Worm (Caenorhabditis elegans) whole organism, midembryonic: ENCODE results near the gene ZK813.1.

ENCODE experiments used
- T22C8.4 ChIP-seq: fragments of 200-800 bp; sonication (Bioruptor generic); IDR thresholded peaks from 2 replicates; pipeline ENCODE4 v1.3.6; 2022; ENCODE audit warnings: missing genetic modification characterization, missing compliant biosample characterization
- cog-1 ChIP-seq: sonication (generic microtip); optimal IDR thresholded peaks from 2 replicates; lab custom pipeline; 2016; ENCODE audit warnings: missing genetic modification characterization, missing compliant biosample characterization
- flt-1 ChIP-seq: fragments of 200-800 bp; sonication (Bioruptor generic); IDR thresholded peaks from 2 replicates; pipeline ENCODE4 v1.3.6; 2022; ENCODE audit warnings: missing genetic modification characterization, missing compliant biosample characterization
- ref-1 ChIP-seq: fragments of 200-800 bp; sonication (Bioruptor generic); conservative IDR thresholded peaks from 2 replicates; pipeline ENCODE4 v1.3.6; 2022; ENCODE audit warnings: missing genetic modification reagents, missing genetic modification characterization, missing compliant biosample characterization
- ztf-29 ChIP-seq: fragments of 200-800 bp; sonication (Bioruptor generic); IDR thresholded peaks from 2 replicates; pipeline ENCODE4 v1.3.6; 2022; ENCODE audit warnings: missing genetic modification reagents, missing genetic modification characterization, missing compliant biosample characterization

- no peak for TF ChIP-seq cog-1 (tag; lab: Kevin White, UChicago)
- no peak for TF ChIP-seq ztf-29 (GFP tag; lab: Robert Waterston, UW)
- TF ChIP-seq ref-1 (GFP tag; lab: Robert Waterston, UW): no peak
- no peak for TF ChIP-seq flt-1
- no peak for TF ChIP-seq T22C8.4 (GFP tag; lab: Robert Waterston, UW)
Observed at ce11 chrX:3430020-3430419, 16.1 kb upstream of the ZK813.1 start, which contains the start of gene ZK813.4.
